Fruit fly (Drosophila melanogaster): Measurements from ENCODE around the gene CG12985.

DNA sequence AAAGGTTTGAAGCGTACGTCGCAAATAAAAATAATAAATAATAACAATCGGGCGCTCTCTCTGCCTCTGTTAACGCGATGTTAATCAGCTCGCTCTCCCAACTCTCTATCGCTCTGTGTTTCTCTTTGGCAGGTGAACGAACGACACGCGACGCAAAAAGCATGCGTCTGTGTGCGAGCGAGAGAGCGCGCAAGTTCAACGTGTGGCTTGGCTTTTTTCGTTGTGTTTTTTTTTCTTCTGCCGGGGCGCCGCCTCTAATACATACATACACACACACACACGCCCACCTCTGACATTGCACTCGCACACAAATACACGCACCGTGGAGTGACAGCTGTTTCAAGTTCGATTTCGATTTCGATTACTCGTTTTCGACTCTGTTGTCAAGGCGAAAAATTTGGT is 4.9 kb upstream of the CG12985 start:
- no peak for TF ChIP-seq h (optimal IDR thresholded peaks at IDR 0.05)
- TF ChIP-seq psq (optimal IDR thresholded peaks at IDR 0.05), result no peak

All from Kc167 (cell line).